Fruit fly (Drosophila melanogaster) whole organism, prepupa: ENCODE results near the gene unc-4.

Experiments used
- Blimp-1 ChIP-seq: fragments of 200-800 bp; sonication (Bioruptor generic); optimal IDR thresholded peaks from 3 replicates; lab custom pipeline; 2017; ENCODE audit warnings: missing biosample characterization, missing genetic modification characterization, mild to moderate bottlenecking, moderate library complexity, missing genetic modification reagents
- CG10631 ChIP-seq: fragments of 200-800 bp; sonication (Bioruptor generic); optimal IDR thresholded peaks from 2 replicates; lab custom pipeline; 2016; ENCODE audit warnings: missing biosample characterization, missing genetic modification characterization
- CG10669 ChIP-seq: fragments of 200-800 bp; sonication (Bioruptor generic); optimal IDR thresholded peaks from 3 replicates; lab custom pipeline; 2018; ENCODE audit warnings: missing biosample characterization, mild to moderate bottlenecking, missing genetic modification characterization, moderate library complexity
- CG11294 ChIP-seq: fragments of 200-800 bp; sonication (Bioruptor generic); IDR thresholded peaks from 2 replicates; pipeline ENCODE4 v1.3.6; 2022; ENCODE audit warnings: missing biosample characterization, missing genetic modification characterization
- CG15336 ChIP-seq: fragments of 200-800 bp; sonication (Bioruptor generic); IDR thresholded peaks from 2 replicates; pipeline ENCODE4 v1.3.6; 2022; ENCODE audit warnings: missing biosample characterization, missing genetic modification characterization
- CG3032 ChIP-seq: fragments of 200-800 bp; optimal IDR thresholded peaks from 2 replicates; lab custom pipeline; 2019; ENCODE audit warnings: missing biosample characterization, mild to moderate bottlenecking, missing genetic modification characterization, moderate library complexity
- CG31627 ChIP-seq: fragments of 200-800 bp; sonication (Bioruptor generic); optimal IDR thresholded peaks from 3 replicates; lab custom pipeline; 2016; ENCODE audit warnings: missing biosample characterization, missing genetic modification characterization
- CG32006 ChIP-seq: fragments of 200-800 bp; sonication (Bioruptor generic); optimal IDR thresholded peaks from 3 replicates; lab custom pipeline; 2017; ENCODE audit warnings: missing biosample characterization, mild to moderate bottlenecking, missing genetic modification characterization
- CG34406 ChIP-seq: fragments of 200-800 bp; sonication (Bioruptor generic); optimal IDR thresholded peaks from 3 replicates; lab custom pipeline; 2016; ENCODE audit warnings: missing biosample characterization, missing genetic modification characterization
- CG4318 ChIP-seq: fragments of 200-800 bp; sonication (Bioruptor generic); optimal IDR thresholded peaks from 3 replicates; lab custom pipeline; 2017; ENCODE audit warnings: missing biosample characterization, mild to moderate bottlenecking, missing genetic modification characterization
- CG6163 ChIP-seq: fragments of 200-800 bp; sonication (Bioruptor generic); IDR thresholded peaks from 3 replicates; pipeline ENCODE4 v1.3.6; 2022; ENCODE audit warnings: missing biosample characterization, missing genetic modification characterization
- CG7368 ChIP-seq: fragments of 200-800 bp; sonication (Bioruptor generic); optimal IDR thresholded peaks from 3 replicates; lab custom pipeline; 2016; ENCODE audit warnings: missing biosample characterization, missing genetic modification characterization
- CG8119 ChIP-seq: fragments of 200-800 bp; sonication (Bioruptor generic); IDR thresholded peaks from 3 replicates; pipeline ENCODE4 v1.3.6; 2022; ENCODE audit warnings: missing biosample characterization, missing genetic modification characterization
- CG8319 ChIP-seq: fragments of 200-800 bp; sonication (Bioruptor generic); optimal IDR thresholded peaks from 3 replicates; lab custom pipeline; 2016; ENCODE audit warnings: missing biosample characterization, missing genetic modification characterization
- CG8632 ChIP-seq: fragments of 200-800 bp; sonication (Bioruptor generic); optimal IDR thresholded peaks from 3 replicates; lab custom pipeline; 2016; ENCODE audit warnings: missing biosample characterization, missing genetic modification characterization
- Eip75B ChIP-seq: fragments of 200-800 bp; sonication (Bioruptor generic); optimal IDR thresholded peaks from 3 replicates; lab custom pipeline; 2016; ENCODE audit warnings: missing biosample characterization, missing genetic modification characterization
- Eip78C ChIP-seq: fragments of 200-800 bp; sonication (Bioruptor generic); peaks from one replicate; lab custom pipeline; 2016; ENCODE audit warnings: missing biosample characterization, missing genetic modification characterization
- Eip93F ChIP-seq: fragments of 200-800 bp; sonication (Bioruptor generic); optimal IDR thresholded peaks from 2 replicates; lab custom pipeline; 2016; ENCODE audit warnings: missing biosample characterization, mild to moderate bottlenecking, missing genetic modification characterization
- Ets21C ChIP-seq: fragments of 200-800 bp; sonication (Bioruptor generic); optimal IDR thresholded peaks from 3 replicates; lab custom pipeline; 2016; ENCODE audit warnings: missing biosample characterization, missing genetic modification characterization
- Ets96B ChIP-seq: fragments of 200-800 bp; optimal IDR thresholded peaks from 2 replicates; lab custom pipeline; 2019; ENCODE audit warnings: missing biosample characterization, mild to moderate bottlenecking, missing genetic modification characterization, moderate library complexity
- Gug ChIP-seq: fragments of 200-800 bp; sonication (Bioruptor generic); IDR thresholded peaks from 2 replicates; pipeline ENCODE4 v1.3.6; 2022; ENCODE audit warnings: missing biosample characterization, missing genetic modification characterization
- Hr4 ChIP-seq: fragments of 200-800 bp; sonication (Bioruptor generic); optimal IDR thresholded peaks from 3 replicates; lab custom pipeline; 2016; ENCODE audit warnings: missing biosample characterization, missing genetic modification characterization
- Lpt ChIP-seq: fragments of 200-800 bp; sonication (Bioruptor generic); optimal IDR thresholded peaks from 3 replicates; lab custom pipeline; 2016; ENCODE audit warnings: missing biosample characterization, missing genetic modification characterization
- Met ChIP-seq: fragments of 200-800 bp; sonication (Bioruptor generic); optimal IDR thresholded peaks from 3 replicates; lab custom pipeline; 2016; ENCODE audit warnings: missing biosample characterization, missing genetic modification characterization
- Smox ChIP-seq: fragments of 200-800 bp; sonication (Bioruptor generic); optimal IDR thresholded peaks from 3 replicates; lab custom pipeline; 2016; ENCODE audit warnings: missing biosample characterization, missing genetic modification characterization
- Sox102F ChIP-seq: fragments of 200-800 bp; sonication (Bioruptor generic); optimal IDR thresholded peaks from 2 replicates; lab custom pipeline; 2016; ENCODE audit warnings: missing biosample characterization, mild to moderate bottlenecking, missing genetic modification characterization
- achi ChIP-seq: fragments of 200-800 bp; sonication (Bioruptor generic); optimal IDR thresholded peaks from 3 replicates; lab custom pipeline; 2016; ENCODE audit warnings: missing biosample characterization, missing genetic modification characterization
- acj6 ChIP-seq: fragments of 200-800 bp; sonication (Bioruptor generic); optimal IDR thresholded peaks from 3 replicates; lab custom pipeline; 2016; ENCODE audit warnings: missing biosample characterization, missing genetic modification characterization
- dsx ChIP-seq: fragments of 200-800 bp; optimal IDR thresholded peaks from 3 replicates; lab custom pipeline; 2019; ENCODE audit warnings: missing biosample characterization, mild to moderate bottlenecking, missing genetic modification characterization, moderate library complexity; ENCODE audit not compliant: poor library complexity, severe bottlenecking
- eg ChIP-seq: fragments of 200-800 bp; sonication (Bioruptor generic); IDR thresholded peaks from 3 replicates; pipeline ENCODE4 v1.3.6; 2022; ENCODE audit warnings: missing biosample characterization, missing genetic modification characterization
- fd59A ChIP-seq: fragments of 200-800 bp; sonication (Bioruptor generic); optimal IDR thresholded peaks from 2 replicates; lab custom pipeline; 2017; ENCODE audit warnings: missing biosample characterization, mild to moderate bottlenecking, missing genetic modification characterization, missing genetic modification reagents
- fkh ChIP-seq: fragments of 200-800 bp; sonication (Bioruptor generic); optimal IDR thresholded peaks from 3 replicates; lab custom pipeline; 2017; ENCODE audit warnings: missing biosample characterization, mild to moderate bottlenecking, missing genetic modification characterization, moderate library complexity
- lz ChIP-seq: fragments of 200-800 bp; sonication (Bioruptor generic); optimal IDR thresholded peaks from 3 replicates; lab custom pipeline; 2016; ENCODE audit warnings: missing biosample characterization, missing genetic modification characterization
- pdm3 ChIP-seq: fragments of 200-800 bp; sonication (Bioruptor generic); optimal IDR thresholded peaks from 3 replicates; lab custom pipeline; 2016; ENCODE audit warnings: missing biosample characterization, missing genetic modification characterization
- salr ChIP-seq, 2 experiments: fragments of 200-800 bp; sonication (Bioruptor generic); optimal IDR thresholded peaks; 3 replicates each; lab custom pipeline; 2016 to 2018; ENCODE audit warnings: missing biosample characterization in 2 of 2, missing genetic modification characterization in 2 of 2, mild to moderate bottlenecking in 1 of 2
- spab ChIP-seq: fragments of 200-800 bp; sonication (Bioruptor generic); optimal IDR thresholded peaks from 2 replicates; lab custom pipeline; 2017; ENCODE audit warnings: missing biosample characterization, mild to moderate bottlenecking, missing genetic modification characterization, missing genetic modification reagents
- ss ChIP-seq, 2 experiments: fragments of 200-800 bp; sonication (Bioruptor generic); optimal IDR thresholded peaks; 2 replicates in 1 of 2; 3 replicates in 1 of 2; lab custom pipeline; 2017 to 2018; ENCODE audit warnings: mild to moderate bottlenecking in 2 of 2, missing biosample characterization in 2 of 2, missing genetic modification characterization in 2 of 2, moderate library complexity in 1 of 2
- svp ChIP-seq: fragments of 200-800 bp; sonication (Bioruptor generic); peaks from one replicate; lab custom pipeline; 2016; ENCODE audit warnings: missing biosample characterization, missing genetic modification characterization
- topi ChIP-seq: fragments of 200-800 bp; sonication (Bioruptor generic); optimal IDR thresholded peaks from 3 replicates; lab custom pipeline; 2016; ENCODE audit warnings: missing biosample characterization, missing genetic modification characterization
- vri ChIP-seq: fragments of 200-800 bp; sonication (Bioruptor generic); optimal IDR thresholded peaks from 3 replicates; lab custom pipeline; 2016; ENCODE audit warnings: missing biosample characterization, mild to moderate bottlenecking, missing genetic modification characterization

unc-4 gene

DNA sequence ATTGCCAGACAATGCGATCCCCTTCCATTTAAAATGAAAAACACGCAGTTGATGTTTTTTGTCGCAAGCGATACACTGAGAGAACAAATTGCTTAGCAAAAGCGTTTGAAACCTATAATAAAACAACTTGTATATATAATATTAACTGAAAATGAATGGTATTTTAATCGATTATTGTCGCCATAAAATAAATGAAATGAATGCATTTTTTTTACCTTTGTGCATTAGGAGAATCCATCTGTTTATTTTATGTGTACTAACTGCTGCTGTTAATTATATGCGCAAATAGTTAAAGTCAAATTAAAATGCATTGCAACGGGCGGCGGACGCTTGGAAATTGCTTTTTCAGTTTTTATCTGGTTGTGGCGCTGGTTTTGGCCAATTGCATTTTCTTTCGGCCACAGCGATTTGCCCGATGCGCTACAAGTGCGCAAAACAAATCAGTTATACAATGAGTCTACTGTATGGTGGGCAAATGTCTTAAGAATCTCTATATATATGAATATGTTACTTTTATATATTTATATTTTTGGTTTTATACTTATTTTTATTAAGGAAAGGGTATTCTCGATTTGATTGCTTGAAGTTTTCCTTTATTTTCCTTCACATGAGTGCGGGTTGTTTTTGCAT lies 41.7 kb upstream of the unc-4 start (continued):
- TF ChIP-seq CG10631 (GFP tag; lab: Kevin White, UChicago) = peak; percentile 57
- peak; percentile 55 for TF ChIP-seq topi
- TF ChIP-seq CG8319 (GFP tag; lab: Kevin White, UChicago) = peak; percentile 51
- peak; percentile 64 for TF ChIP-seq Met
- peak; percentile 47 for TF ChIP-seq Smox (GFP tag; lab: Kevin White, UChicago)
- TF ChIP-seq fd59A = no peak
- TF ChIP-seq CG34406 (GFP tag; lab: Kevin White, UChicago) = peak; percentile 48
- TF ChIP-seq CG8632 = peak; percentile 49
- peak; percentile 68 for TF ChIP-seq Ets96B
- peak; percentile 77 for TF ChIP-seq CG8119 (GFP tag; lab: Robert Waterston, UW)
- no peak for TF ChIP-seq CG4318 (GFP tag; lab: Kevin White, UChicago)
- no peak for TF ChIP-seq fkh (GFP tag; lab: Kevin White, UChicago)
- TF ChIP-seq ss (GFP tag; optimal IDR thresholded peaks at IDR 0.05; lab: Kevin White, UChicago) = peak in 1 of 2 experiments; percentile 34
- peak; percentile 78 for TF ChIP-seq svp
- peak; percentile 83 for TF ChIP-seq eg (GFP tag; lab: Robert Waterston, UW)
- TF ChIP-seq vri (GFP tag; lab: Kevin White, UChicago) = no peak
- TF ChIP-seq Ets21C (GFP tag; lab: Kevin White, UChicago) = no peak
- TF ChIP-seq acj6 = peak; percentile 68
- no peak for TF ChIP-seq Blimp-1 (GFP tag; lab: Kevin White, UChicago)
- TF ChIP-seq lz (GFP tag; lab: Kevin White, UChicago) = peak; percentile 45

DNA sequence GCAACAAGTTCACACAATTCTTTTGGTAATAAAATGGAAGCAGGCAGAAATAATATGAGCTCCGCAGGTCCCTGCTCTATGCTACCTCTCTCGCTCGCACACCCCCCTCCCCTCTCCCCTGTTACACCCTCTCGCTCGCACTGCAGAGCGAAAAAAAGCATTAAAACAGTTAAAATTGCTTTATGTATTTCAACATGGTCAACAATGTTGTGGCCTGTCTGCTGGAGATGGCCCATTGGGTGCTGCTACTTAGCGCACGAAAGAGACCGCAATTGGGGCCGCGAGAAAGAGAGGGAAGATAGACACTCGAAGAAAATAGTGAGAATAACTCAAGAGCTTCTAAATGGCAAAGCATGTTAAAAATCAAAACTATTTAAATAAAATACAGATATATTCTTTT lies 40.0 kb upstream of the unc-4 start:
- TF ChIP-seq Gug (GFP tag; lab: Robert Waterston, UW) (peak; percentile 23; the same call in 1 of the 2 replicates), eg (GFP tag; lab: Robert Waterston, UW) (peak; percentile 28; the same call in 1 of the 3 replicates), Ets21C (GFP tag; lab: Kevin White, UChicago) (no peak), spab (GFP tag; lab: Kevin White, UChicago) (peak; percentile 12), CG3032 (tag; lab: Kevin White, UChicago) (no peak), CG31627 (GFP tag; lab: Kevin White, UChicago) (no peak), CG4318 (GFP tag; lab: Kevin White, UChicago) (no peak), Hr4 (GFP tag; lab: Kevin White, UChicago) (peak; percentile 15), pdm3 (GFP tag; lab: Kevin White, UChicago) (no peak), achi (peak; percentile 5), CG15336 (GFP tag; lab: Robert Waterston, UW) (0 out of 2 replicates have a peak, but pooled peaks have one; percentile 8), CG34406 (GFP tag; lab: Kevin White, UChicago) (no peak), fkh (GFP tag; lab: Kevin White, UChicago) (no peak), CG6163 (peak; percentile 22; the same call in 1 of the 3 replicates), CG32006 (peak; percentile 29), CG11294 (no peak), Lpt (GFP tag; lab: Kevin White, UChicago) (no peak), ss (GFP tag; optimal IDR thresholded peaks at IDR 0.05; lab: Kevin White, UChicago) (no peak), CG7368 (GFP tag; lab: Kevin White, UChicago) (no peak), Eip78C (GFP tag; lab: Kevin White, UChicago) (no peak), CG8119 (GFP tag; lab: Robert Waterston, UW) (0 out of 3 replicates have a peak, but pooled peaks have one; percentile 27), Sox102F (GFP tag; lab: Kevin White, UChicago) (no peak), salr (GFP tag; optimal IDR thresholded peaks at IDR 0.05; lab: Kevin White, UChicago) (no peak), Eip93F (GFP tag; lab: Kevin White, UChicago) (no peak), CG10669 (peak; percentile 13), dsx (GFP tag; lab: Kevin White, UChicago) (peak; percentile 86), Eip75B (GFP tag; lab: Kevin White, UChicago) (no peak)
